Fruit fly (Drosophila melanogaster) ovary, adult (tissue): ENCODE data around the gene CG15475.

ENCODE experiments used
- CG17801 ChIP-seq: fragments of 200-800 bp; optimal IDR thresholded peaks from 2 replicates; lab custom pipeline; 2019; ENCODE audit warnings: missing biosample characterization, mild to moderate bottlenecking, missing genetic modification characterization, moderate library complexity; ENCODE audit not compliant: partially characterized antibody

The CG15475 gene

dm6 chr2L:20614222-20614621, at the start of gene CG15475:
CG15475 (plus strand) TSS chr2L:20614522.
- no peak for TF ChIP-seq CG17801 (GFP tag; lab: Kevin White, UChicago)

- no peak for TF ChIP-seq CG17801 (GFP tag; lab: Kevin White, UChicago)
These were observed 38.4 kb upstream of the CG15475 start for dm6 chr2L:20575939-20576338.

- no peak for TF ChIP-seq CG17801 (GFP tag; lab: Kevin White, UChicago)
These were observed 16.6 kb upstream of the CG15475 start for dm6 chr2L:20597744-20598143.

dm6 chr2L:20601282-20601681, 13.0 kb upstream of the CG15475 start:
- TF ChIP-seq CG17801 (GFP tag; lab: Kevin White, UChicago) = no peak

dm6 chr2L:20604096-20604495, 10.2 kb upstream of the CG15475 start, which contains the start of gene CG31677:
CG31677 (minus strand) TSS chr2L:20604196.
- no peak for TF ChIP-seq CG17801 (GFP tag; lab: Kevin White, UChicago)

dm6 chr2L:20634215-20634614, 19.9 kb downstream of the CG15475 start, which contains the start of gene CG17472:
CG17472 (plus strand) TSS chr2L:20634515.
- no peak for TF ChIP-seq CG17801 (GFP tag; lab: Kevin White, UChicago)

dm6 chr2L:20638413-20638812, 24.1 kb downstream of the CG15475 start:
- no peak for TF ChIP-seq CG17801 (GFP tag; lab: Kevin White, UChicago)

dm6 chr2L:20639821-20640220, 25.5 kb downstream of the CG15475 start, which contains the start of gene CG31680:
CG31680 (plus strand) TSS chr2L:20640121.
- no peak for TF ChIP-seq CG17801 (GFP tag; lab: Kevin White, UChicago)

- TF ChIP-seq CG17801 (GFP tag; lab: Kevin White, UChicago) = no peak
These were observed 26.3 kb downstream of the CG15475 start, which contains the start of gene Sfp38D for dm6 chr2L:20640617-20641016. Sfp38D (plus strand) TSS chr2L:20640917.

- TF ChIP-seq CG17801 (GFP tag; lab: Kevin White, UChicago) = no peak
These were observed 28.8 kb downstream of the CG15475 start, which contains the start of gene CG17470 for dm6 chr2L:20643144-20643543. CG17470 (minus strand) TSS chr2L:20643244.

- peak; percentile 92 for TF ChIP-seq CG17801 (GFP tag; lab: Kevin White, UChicago)
These were observed 31.1 kb downstream of the CG15475 start, which contains the start of the genes phr6-4 and CG2608 for dm6 chr2L:20645394-20645869. phr6-4 (minus strand) TSS chr2L:20645791. CG2608 (plus strand) TSS chr2L:20645822.

- TF ChIP-seq CG17801 (GFP tag; lab: Kevin White, UChicago) = no peak
These were observed 33.1 kb downstream of the CG15475 start for dm6 chr2L:20647240-20647908.

- no peak for TF ChIP-seq CG17801 (GFP tag; lab: Kevin White, UChicago)
These were observed 34.3 kb downstream of the CG15475 start, which contains the start of gene CG18810 for dm6 chr2L:20648612-20649011. CG18810 (plus strand) TSS chr2L:20648912.

- peak; percentile 14 for TF ChIP-seq CG17801 (GFP tag; lab: Kevin White, UChicago)
These were observed 35.6 kb downstream of the CG15475 start, which contains the start of gene CG2611 for dm6 chr2L:20649891-20650290. CG2611 (plus strand) TSS chr2L:20650189.

- peak; percentile 64 for TF ChIP-seq CG17801 (GFP tag; lab: Kevin White, UChicago)
These were observed 41.8 kb downstream of the CG15475 start, which contains the start of the genes brun and CG2614 for dm6 chr2L:20656110-20656509. brun (minus strand) TSS chr2L:20656178. CG2614 (plus strand) TSS chr2L:20656426.

- TF ChIP-seq CG17801 (GFP tag; lab: Kevin White, UChicago) = no peak
These were observed 46.7 kb downstream of the CG15475 start for dm6 chr2L:20661071-20661470.
